Fruit fly (Drosophila melanogaster) whole organism, embryonic: ENCODE results near the gene CG10011.
A peak's percentile ranks its signal among the peaks of the same experiment; 100 is the strongest.

Experiments
- Ada2b ChIP-seq: fragments of 200-800 bp; sonication (Bioruptor generic); IDR thresholded peaks from 2 replicates; pipeline ENCODE4 v1.3.6; 2022; ENCODE audit warnings: missing biosample characterization, missing genetic modification characterization
- Atf-2 ChIP-seq: fragments of 200-800 bp; sonication (Bioruptor generic); optimal IDR thresholded peaks from 2 replicates; lab custom pipeline; 2016; ENCODE audit warnings: missing biosample characterization, missing genetic modification characterization
- CG11398 ChIP-seq: fragments of 200-800 bp; sonication (Bioruptor generic); optimal IDR thresholded peaks from 2 replicates; lab custom pipeline; 2016; ENCODE audit warnings: missing biosample characterization, missing genetic modification characterization
- CG11504 ChIP-seq: fragments of 200-800 bp; sonication (Bioruptor generic); optimal IDR thresholded peaks from 3 replicates; lab custom pipeline; 2019; ENCODE audit warnings: missing biosample characterization, mild to moderate bottlenecking, missing genetic modification characterization, moderate library complexity
- CG14014 ChIP-seq: fragments of 200-800 bp; sonication (Bioruptor generic); IDR thresholded peaks from 2 replicates; pipeline ENCODE4 v1.3.6; 2022; ENCODE audit warnings: missing biosample characterization, missing genetic modification characterization
- CG18262 ChIP-seq: fragments of 200-800 bp; optimal IDR thresholded peaks from 3 replicates; lab custom pipeline; 2019; ENCODE audit warnings: missing biosample characterization, mild to moderate bottlenecking, missing genetic modification characterization, moderate library complexity
- CG2120 ChIP-seq: fragments of 200-800 bp; sonication (Bioruptor generic); optimal IDR thresholded peaks from 3 replicates; lab custom pipeline; 2016; ENCODE audit warnings: missing biosample characterization, missing genetic modification characterization
- CG2199 ChIP-seq: fragments of 200-800 bp; sonication (Bioruptor generic); IDR thresholded peaks from 3 replicates; pipeline ENCODE4 v1.3.6; 2022; ENCODE audit warnings: missing biosample characterization, missing genetic modification characterization
- CG31224 ChIP-seq: fragments of 200-800 bp; sonication (Bioruptor generic); IDR thresholded peaks from 2 replicates; pipeline ENCODE4 v1.3.6; 2022; ENCODE audit warnings: missing biosample characterization, missing genetic modification characterization
- CG32532 ChIP-seq: fragments of 200-800 bp; sonication (Bioruptor generic); IDR thresholded peaks from 2 replicates; pipeline ENCODE4 v1.3.6; 2022; ENCODE audit warnings: missing biosample characterization, missing genetic modification characterization
- CG32767 ChIP-seq: fragments of 200-800 bp; sonication (Bioruptor generic); IDR thresholded peaks from 2 replicates; pipeline ENCODE4 v1.3.6; 2022; ENCODE audit warnings: missing biosample characterization, missing genetic modification characterization
- CG8089 ChIP-seq: fragments of 200-800 bp; sonication (Bioruptor generic); optimal IDR thresholded peaks from 3 replicates; lab custom pipeline; 2016; ENCODE audit warnings: missing biosample characterization, missing genetic modification characterization
- CG8359 ChIP-seq: fragments of 200-800 bp; sonication (Bioruptor generic); optimal IDR thresholded peaks from 2 replicates; lab custom pipeline; 2017; ENCODE audit warnings: missing biosample characterization, mild to moderate bottlenecking, missing genetic modification characterization, borderline replicate concordance
- CG8944 ChIP-seq: fragments of 200-800 bp; sonication (Bioruptor generic); optimal IDR thresholded peaks from 3 replicates; lab custom pipeline; 2016; ENCODE audit warnings: missing biosample characterization, missing genetic modification characterization
- D ChIP-seq, 2 experiments: fragments of 200-800 bp in 1 of 2; fragments of >200 bp in 1 of 2; sonication (Bioruptor generic) in 1 of 2; optimal IDR thresholded peaks; 2 replicates in 1 of 2; 3 replicates in 1 of 2; lab custom pipeline; 2017; ENCODE audit warnings: mild to moderate bottlenecking in 1 of 2, missing biosample characterization in 1 of 2, missing genetic modification characterization in 1 of 2, missing genetic modification reagents in 1 of 2
- D19A ChIP-seq: fragments of 200-800 bp; optimal IDR thresholded peaks from 3 replicates; lab custom pipeline; 2019; ENCODE audit warnings: missing biosample characterization, mild to moderate bottlenecking, missing genetic modification characterization, moderate library complexity
- Dbx ChIP-seq: fragments of 200-800 bp; sonication (Bioruptor generic); IDR thresholded peaks from 3 replicates; pipeline ENCODE4 v1.3.6; 2022; ENCODE audit warnings: missing biosample characterization, missing genetic modification characterization
- Doc3 ChIP-seq: fragments of 200-800 bp; sonication (Bioruptor generic); IDR thresholded peaks from 3 replicates; pipeline ENCODE4 v1.3.6; 2022; ENCODE audit warnings: missing biosample characterization, missing genetic modification characterization; ENCODE audit not compliant: partially characterized antibody
- Dref ChIP-seq: fragments of 200-800 bp; sonication (Bioruptor generic); IDR thresholded peaks from 2 replicates; pipeline ENCODE4 v1.3.6; 2022; ENCODE audit warnings: missing biosample characterization, missing genetic modification characterization
- Drgx ChIP-seq: fragments of 200-800 bp; sonication (Bioruptor generic); IDR thresholded peaks from 2 replicates; pipeline ENCODE4 v1.3.6; 2022; ENCODE audit warnings: missing biosample characterization, missing genetic modification characterization
- E2f2 ChIP-seq: fragments of 200-800 bp; sonication (Bioruptor generic); IDR thresholded peaks from 2 replicates; pipeline ENCODE4 v1.3.6; 2022; ENCODE audit warnings: missing biosample characterization, missing genetic modification characterization
- Ets65A ChIP-seq: fragments of 200-800 bp; sonication (Bioruptor generic); peaks from one replicate; lab custom pipeline; 2016; ENCODE audit warnings: missing biosample characterization, missing genetic modification characterization
- Fer2 ChIP-seq: fragments of 200-800 bp; sonication (Bioruptor generic); optimal IDR thresholded peaks from 2 replicates; lab custom pipeline; 2018; ENCODE audit warnings: missing biosample characterization, mild to moderate bottlenecking, missing genetic modification characterization, moderate library complexity
- Gug ChIP-seq: fragments of 200-800 bp; sonication (Bioruptor generic); IDR thresholded peaks from 4 replicates; pipeline ENCODE4 v1.3.6; 2022; ENCODE audit warnings: missing biosample characterization, missing genetic modification characterization
- HHEX ChIP-seq: fragments of 200-800 bp; sonication (Bioruptor generic); optimal IDR thresholded peaks from 3 replicates; lab custom pipeline; 2017; ENCODE audit warnings: missing biosample characterization, mild to moderate bottlenecking, missing genetic modification characterization, missing genetic modification reagents
- Kr ChIP-seq: fragments of 200-800 bp; sonication (Bioruptor generic); optimal IDR thresholded peaks from 2 replicates; lab custom pipeline; 2017; ENCODE audit warnings: missing biosample characterization, mild to moderate bottlenecking, missing genetic modification characterization
- NfI ChIP-seq: fragments of 200-800 bp; sonication (Bioruptor generic); optimal IDR thresholded peaks from 3 replicates; lab custom pipeline; 2018; ENCODE audit warnings: missing biosample characterization, mild to moderate bottlenecking, missing genetic modification characterization, moderate library complexity
- Sry-β ChIP-seq: fragments of 200-800 bp; sonication (Bioruptor generic); optimal IDR thresholded peaks from 2 replicates; lab custom pipeline; 2018; ENCODE audit warnings: missing biosample characterization, mild to moderate bottlenecking, missing genetic modification characterization, moderate library complexity
- Taf1 ChIP-seq: fragments of 200-800 bp; sonication (Bioruptor generic); IDR thresholded peaks from 2 replicates; pipeline ENCODE4 v1.3.6; 2022; ENCODE audit warnings: missing biosample characterization, missing genetic modification characterization
- Tbp ChIP-seq: fragments of >200 bp; optimal IDR thresholded peaks from 2 replicates; lab custom pipeline; 2018; ENCODE audit warnings: missing biosample characterization, missing genetic modification characterization
- Trl ChIP-seq, 3 experiments: fragments of >200 bp in 2 of 3; fragments of 200-800 bp in 1 of 3; sonication (Bioruptor generic) in 1 of 3; optimal IDR thresholded peaks; 2 replicates in 1 of 3; 3 replicates in 2 of 3; lab custom pipeline; 2016 to 2017; ENCODE audit warnings: missing biosample characterization in 1 of 3, missing genetic modification characterization in 1 of 3
- bab2 ChIP-seq: fragments of 200-800 bp; sonication (Bioruptor generic); optimal IDR thresholded peaks from 2 replicates; lab custom pipeline; 2016; ENCODE audit warnings: missing biosample characterization, missing genetic modification characterization
- bowl ChIP-seq: fragments of 200-800 bp; sonication (Bioruptor generic); IDR thresholded peaks from 2 replicates; pipeline ENCODE4 v1.3.6; 2022; ENCODE audit warnings: missing biosample characterization, missing genetic modification characterization
- chn ChIP-seq: fragments of 200-800 bp; sonication (Bioruptor generic); optimal IDR thresholded peaks from 2 replicates; lab custom pipeline; 2016; ENCODE audit warnings: missing biosample characterization, missing genetic modification characterization
- crc ChIP-seq: fragments of 200-800 bp; sonication (Bioruptor generic); optimal IDR thresholded peaks from 2 replicates; lab custom pipeline; 2016; ENCODE audit warnings: missing biosample characterization, missing genetic modification characterization
- croc ChIP-seq: fragments of 200-800 bp; sonication (Bioruptor generic); conservative IDR thresholded peaks from 3 replicates; pipeline ENCODE4 v1.3.6; 2022; ENCODE audit warnings: missing biosample characterization, missing genetic modification characterization
- disco-r ChIP-seq: fragments of 200-800 bp; sonication (Bioruptor generic); optimal IDR thresholded peaks from 2 replicates; lab custom pipeline; 2016; ENCODE audit warnings: missing biosample characterization, missing genetic modification characterization
- dmrt99B ChIP-seq: fragments of 200-800 bp; sonication (Bioruptor generic); optimal IDR thresholded peaks from 2 replicates; lab custom pipeline; 2018; ENCODE audit warnings: missing biosample characterization, mild to moderate bottlenecking, missing genetic modification characterization, moderate library complexity
- en ChIP-seq: fragments of 200-800 bp; sonication (Bioruptor generic); optimal IDR thresholded peaks from 2 replicates; lab custom pipeline; 2016; ENCODE audit warnings: missing biosample characterization, missing genetic modification characterization
- exex ChIP-seq: fragments of 200-800 bp; sonication (Bioruptor generic); optimal IDR thresholded peaks from 4 replicates; lab custom pipeline; 2018; ENCODE audit warnings: missing biosample characterization, mild to moderate bottlenecking, missing genetic modification characterization, moderate library complexity
- gem ChIP-seq: fragments of 200-800 bp; sonication (Bioruptor generic); optimal IDR thresholded peaks from 2 replicates; lab custom pipeline; 2019; ENCODE audit warnings: missing biosample characterization, mild to moderate bottlenecking, missing genetic modification characterization, moderate library complexity
- gfzf ChIP-seq: fragments of 200-800 bp; sonication (Bioruptor generic); optimal IDR thresholded peaks from 2 replicates; lab custom pipeline; 2016; ENCODE audit warnings: missing biosample characterization, mild to moderate bottlenecking, missing genetic modification characterization, moderate library complexity
- ham ChIP-seq: fragments of 200-800 bp; sonication (Bioruptor generic); IDR thresholded peaks from 2 replicates; pipeline ENCODE4 v1.3.6; 2022; ENCODE audit warnings: missing biosample characterization, missing genetic modification characterization
- kay ChIP-seq: fragments of 200-800 bp; sonication (Bioruptor generic); optimal IDR thresholded peaks from 2 replicates; lab custom pipeline; 2016; ENCODE audit warnings: missing biosample characterization, missing genetic modification characterization
- mirr ChIP-seq: fragments of 200-800 bp; sonication (Bioruptor generic); optimal IDR thresholded peaks from 3 replicates; lab custom pipeline; 2018; ENCODE audit warnings: missing biosample characterization, mild to moderate bottlenecking, missing genetic modification characterization
- salm ChIP-seq: fragments of 200-800 bp; sonication (Bioruptor generic); optimal IDR thresholded peaks from 2 replicates; lab custom pipeline; 2018; ENCODE audit warnings: missing biosample characterization, mild to moderate bottlenecking, missing genetic modification characterization
- sim ChIP-seq: fragments of 200-800 bp; sonication (Bioruptor generic); IDR thresholded peaks from 2 replicates; pipeline ENCODE4 v1.3.6; 2022; ENCODE audit warnings: missing biosample characterization, missing genetic modification characterization
- sima ChIP-seq: fragments of 200-800 bp; sonication (Bioruptor generic); optimal IDR thresholded peaks from 2 replicates; lab custom pipeline; 2016; ENCODE audit warnings: missing biosample characterization, missing genetic modification characterization
- sug ChIP-seq: fragments of 200-800 bp; optimal IDR thresholded peaks from 2 replicates; lab custom pipeline; 2019; ENCODE audit warnings: missing biosample characterization, mild to moderate bottlenecking, missing genetic modification characterization, moderate library complexity
- unc-4 ChIP-seq: fragments of 200-800 bp; sonication (Bioruptor generic); IDR thresholded peaks from 2 replicates; pipeline ENCODE4 v1.3.6; 2022; ENCODE audit warnings: missing biosample characterization, missing genetic modification characterization; ENCODE audit not compliant: partially characterized antibody
- vfl ChIP-seq: fragments of 200-800 bp; sonication (Bioruptor generic); optimal IDR thresholded peaks from 2 replicates; lab custom pipeline; 2016; ENCODE audit warnings: missing biosample characterization, missing genetic modification characterization
- zfh2 ChIP-seq: fragments of 200-800 bp; sonication (Bioruptor generic); optimal IDR thresholded peaks from 2 replicates; lab custom pipeline; 2016; ENCODE audit warnings: missing biosample characterization, missing genetic modification characterization

The CG10011 gene

DNA sequence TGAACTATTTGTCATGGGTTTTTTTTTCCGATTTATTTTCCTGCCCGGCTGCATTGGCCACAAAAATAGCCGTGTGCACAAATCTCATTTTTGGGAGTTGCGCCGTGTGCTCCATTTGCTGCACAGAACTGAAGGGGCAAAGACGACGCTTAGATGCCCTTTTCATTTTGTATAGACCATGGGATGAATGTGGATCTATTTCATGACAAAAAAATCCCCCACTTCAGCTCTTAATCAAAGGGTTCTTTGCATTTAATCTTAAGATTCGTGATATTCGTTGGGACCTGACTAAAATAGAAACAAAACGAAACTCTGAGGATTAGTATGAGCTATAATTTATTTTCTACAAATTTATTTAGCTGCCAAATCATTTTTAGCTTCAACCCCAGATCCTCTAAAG lies 4.8 kb downstream of the CG10011 start (continued):
- TF ChIP-seq CG8944 (GFP tag; lab: Kevin White, UChicago) (no peak), Doc3 (GFP tag; lab: Robert Waterston, UW) (no peak), kay (GFP tag; lab: Kevin White, UChicago) (no peak), CG8359 (GFP tag; lab: Kevin White, UChicago) (peak; percentile 9), sug (tag; lab: Kevin White, UChicago) (no peak), CG11504 (peak; percentile 34), bowl (GFP tag; lab: Robert Waterston, UW) (no peak), Gug (GFP tag; lab: Robert Waterston, UW) (no peak), NfI (GFP tag; lab: Kevin White, UChicago) (no peak), dmrt99B (tag; lab: Kevin White, UChicago) (peak; percentile 20), CG18262 (tag; lab: Kevin White, UChicago) (peak; percentile 42), CG8089 (GFP tag; lab: Kevin White, UChicago) (no peak), CG11398 (GFP tag; lab: Kevin White, UChicago) (no peak), Ada2b (GFP tag; lab: Robert Waterston, UW) (no peak), vfl (GFP tag; lab: Kevin White, UChicago) (no peak), CG14014 (GFP tag; lab: Robert Waterston, UW) (no peak), bab2 (GFP tag; lab: Kevin White, UChicago) (no peak), gem (tag; lab: Kevin White, UChicago) (peak; percentile 26), disco-r (no peak), CG2199 (GFP tag; lab: Robert Waterston, UW) (no peak), exex (no peak), en (GFP tag; lab: Kevin White, UChicago) (no peak), zfh2 (GFP tag; lab: Kevin White, UChicago) (no peak), sima (GFP tag; lab: Kevin White, UChicago) (no peak), Atf-2 (no peak), CG31224 (no peak), Trl (optimal IDR thresholded peaks at IDR 0.05; lab: Kevin White, UChicago) (no peak), Trl (GFP tag; optimal IDR thresholded peaks at IDR 0.05; lab: Kevin White, UChicago) (no peak), Kr (no peak), CG2120 (no peak), chn (no peak), crc (GFP tag; lab: Kevin White, UChicago) (no peak), croc (GFP tag; lab: Robert Waterston, UW) (no peak), CG32532 (GFP tag; lab: Robert Waterston, UW) (no peak), ham (no peak), mirr (GFP tag; lab: Kevin White, UChicago) (no peak), Sry-β (no peak), D (optimal IDR thresholded peaks at IDR 0.05; lab: Kevin White, UChicago) (no peak), D (GFP tag; optimal IDR thresholded peaks at IDR 0.05; lab: Kevin White, UChicago) (peak; percentile 33), Tbp (no peak), Dref (GFP tag; lab: Robert Waterston, UW) (no peak), Taf1 (GFP tag; lab: Robert Waterston, UW) (no peak), unc-4 (GFP tag; lab: Robert Waterston, UW) (no peak), sim (GFP tag; lab: Robert Waterston, UW) (no peak), gfzf (GFP tag; lab: Kevin White, UChicago) (no peak), HHEX (GFP tag; lab: Kevin White, UChicago) (no peak), Dbx (no peak), CG32767 (GFP tag; lab: Robert Waterston, UW) (no peak), salm (tag; lab: Kevin White, UChicago) (no peak), D19A (tag; lab: Kevin White, UChicago) (peak; percentile 97), Drgx (GFP tag; lab: Robert Waterston, UW) (no peak), E2f2 (GFP tag; lab: Robert Waterston, UW) (no peak), Fer2 (tag; lab: Kevin White, UChicago) (no peak), Ets65A (GFP tag; lab: Kevin White, UChicago) (no peak)
